Fruit fly (Drosophila melanogaster): Measurements from ENCODE around the gene UQCR-C2.

The UQCR-C2 gene

dm6 chr3L:16587994-16588622 lies 4.2 kb downstream of the UQCR-C2 start:
- peak; percentile 75 for TF ChIP-seq Jra (GFP tag; optimal IDR thresholded peaks at IDR 0.05)
- no peak for TF ChIP-seq Dif (GFP tag; optimal IDR thresholded peaks at IDR 0.05; ENCODE audit: partially characterized antibody)
- TF ChIP-seq Myc (optimal IDR thresholded peaks at IDR 0.05) = peak; percentile 45
- peak; percentile 43 for TF ChIP-seq ey (GFP tag; optimal IDR thresholded peaks at IDR 0.05)
- TF ChIP-seq CrebA (GFP tag; optimal IDR thresholded peaks at IDR 0.05; ENCODE audit: borderline replicate concordance) = no peak
- TF ChIP-seq br (GFP tag; optimal IDR thresholded peaks at IDR 0.05) = peak; percentile 53
- TF ChIP-seq h (GFP tag; optimal IDR thresholded peaks at IDR 0.05) = peak; percentile 71
- no peak for TF ChIP-seq Rel (GFP tag; optimal IDR thresholded peaks at IDR 0.05)
- peak; percentile 72 for TF ChIP-seq Rel (tag; optimal IDR thresholded peaks at IDR 0.05)
- TF ChIP-seq CG9705 (GFP tag; optimal IDR thresholded peaks at IDR 0.05) = peak; percentile 18
- no peak for TF ChIP-seq Mio (GFP tag; optimal IDR thresholded peaks at IDR 0.05)
- no peak for TF ChIP-seq jim (GFP tag; optimal IDR thresholded peaks at IDR 0.05)
- TF ChIP-seq sv (GFP tag; optimal IDR thresholded peaks at IDR 0.05) = peak; percentile 47
- TF ChIP-seq usp (GFP tag; optimal IDR thresholded peaks at IDR 0.05) = no peak
- peak; percentile 54 for TF ChIP-seq HLH106 (tag; optimal IDR thresholded peaks at IDR 0.05)
- no peak for TF ChIP-seq pan (optimal IDR thresholded peaks at IDR 0.05)
- TF ChIP-seq brk (GFP tag; optimal IDR thresholded peaks at IDR 0.05) = no peak
- peak in 1 of 2 experiments; percentile 59 for TF ChIP-seq foxo (GFP tag; optimal IDR thresholded peaks at IDR 0.05)
- TF ChIP-seq fru (GFP tag; optimal IDR thresholded peaks at IDR 0.05) = peak; percentile 44
- TF ChIP-seq dmrt93B (GFP tag; optimal IDR thresholded peaks at IDR 0.05) = peak; percentile 47
- no peak for TF ChIP-seq Hnf4 (GFP tag; optimal IDR thresholded peaks at IDR 0.05)
- no peak for TF ChIP-seq Dfd (GFP tag; optimal IDR thresholded peaks at IDR 0.05)
- TF ChIP-seq sage (GFP tag; optimal IDR thresholded peaks at IDR 0.05) = no peak
- TF ChIP-seq woc (GFP tag; optimal IDR thresholded peaks at IDR 0.05) = peak; percentile 96
- TF ChIP-seq dsf (GFP tag; optimal IDR thresholded peaks at IDR 0.05; ENCODE audit: borderline replicate concordance) = no peak
- TF ChIP-seq rgr (GFP tag; optimal IDR thresholded peaks at IDR 0.05) = peak; percentile 63
- peak; percentile 34 for TF ChIP-seq OdsH (GFP tag; optimal IDR thresholded peaks at IDR 0.05)
- no peak for TF ChIP-seq N (GFP tag; optimal IDR thresholded peaks at IDR 0.05)
- TF ChIP-seq lola (GFP tag; optimal IDR thresholded peaks at IDR 0.05) = no peak
- TF ChIP-seq Vsx2 (GFP tag; optimal IDR thresholded peaks at IDR 0.05; ENCODE audit: partially characterized antibody) = no peak
- no peak for TF ChIP-seq Abd-B (GFP tag; optimal IDR thresholded peaks at IDR 0.05)
- TF ChIP-seq tai (GFP tag; optimal IDR thresholded peaks at IDR 0.05) = no peak
- no peak for TF ChIP-seq Hr78 (GFP tag; optimal IDR thresholded peaks at IDR 0.05)
- no peak for TF ChIP-seq GATAd (GFP tag; optimal IDR thresholded peaks at IDR 0.05)
- TF ChIP-seq psq (GFP tag; optimal IDR thresholded peaks at IDR 0.05) = peak; percentile 42
- TF ChIP-seq Sp1 (GFP tag; optimal IDR thresholded peaks at IDR 0.05) = peak; percentile 45
- TF ChIP-seq Hr83 (GFP tag; optimal IDR thresholded peaks at IDR 0.05; ENCODE audit: poor library complexity, severe bottlenecking) = peak; percentile 91
- no peak for TF ChIP-seq dl (GFP tag; optimal IDR thresholded peaks at IDR 0.05; ENCODE audit: insufficient read depth in 1 of 2, partially characterized antibody in 2 of 2)
- TF ChIP-seq CG32264 (GFP tag; optimal IDR thresholded peaks at IDR 0.05) = peak; percentile 5

- TF ChIP-seq CrebA (GFP tag; optimal IDR thresholded peaks at IDR 0.05; ENCODE audit: borderline replicate concordance) (no peak), Vsx2 (GFP tag; optimal IDR thresholded peaks at IDR 0.05; ENCODE audit: partially characterized antibody) (no peak), tai (GFP tag; optimal IDR thresholded peaks at IDR 0.05) (no peak), jim (GFP tag; optimal IDR thresholded peaks at IDR 0.05) (no peak), CG9705 (GFP tag; optimal IDR thresholded peaks at IDR 0.05) (no peak), Rel (GFP tag; optimal IDR thresholded peaks at IDR 0.05) (no peak), Rel (tag; optimal IDR thresholded peaks at IDR 0.05) (no peak), lola (GFP tag; optimal IDR thresholded peaks at IDR 0.05) (no peak), Hnf4 (GFP tag; optimal IDR thresholded peaks at IDR 0.05) (no peak), Sp1 (GFP tag; optimal IDR thresholded peaks at IDR 0.05) (no peak), h (GFP tag; optimal IDR thresholded peaks at IDR 0.05) (no peak), N (GFP tag; optimal IDR thresholded peaks at IDR 0.05) (no peak), HLH106 (tag; optimal IDR thresholded peaks at IDR 0.05) (no peak), pan (optimal IDR thresholded peaks at IDR 0.05) (no peak)
These were observed 6.9 kb downstream of the UQCR-C2 start, which contains the start of gene tra for dm6 chr3L:16590860-16591259. Gene tra (minus strand): TSS chr3L:16591050.

Measured in whole organism, wandering third instar larva.